2 worm cellular contexts compared by ENCODE assay signal in genomic region chrIII:13518437-13518836, ce11.
TF ChIP-seq lines count a peak whose summit lies in the region.

No protein-coding gene starts in this region.

TF ChIP-seq in whole organism, L4 larva, 104 proteins besides CTCF, POLR2A, EP300 and RAD21:
- no peak for TF ChIP-seq nhr-111 (GFP tag; optimal IDR thresholded peaks at IDR 0.05; lab: Kevin White, UChicago)
- no peak for TF ChIP-seq pqm-1 (tag; optimal IDR thresholded peaks at IDR 0.05; lab: Kevin White, UChicago)
- TF ChIP-seq aha-1 (tag; lab: Kevin White, UChicago): no peak
- peak; percentile 80 for TF ChIP-seq set-16 (GFP tag; IDR thresholded peaks at IDR 0.05; lab: Robert Waterston, UW)
- no peak for TF ChIP-seq php-3 (GFP tag; IDR thresholded peaks at IDR 0.05; lab: Robert Waterston, UW)
- no peak for TF ChIP-seq nhr-10 (tag; optimal IDR thresholded peaks at IDR 0.05; lab: Kevin White, UChicago)

TF ChIP-seq in whole organism, young adult, 124 proteins besides CTCF, POLR2A, EP300 and RAD21:
- TF ChIP-seq snpc-4 (GFP tag; optimal IDR thresholded peaks at IDR 0.05; lab: Kevin White, UChicago) (no peak), snpc-4 (tag; optimal IDR thresholded peaks at IDR 0.05; lab: Kevin White, UChicago) (no peak), F39B2.1 (GFP tag; IDR thresholded peaks at IDR 0.05; lab: Robert Waterston, UW) (no peak), F55B11.4 (tag; optimal IDR thresholded peaks at IDR 0.05; lab: Kevin White, UChicago; ENCODE audit: borderline replicate concordance, insufficient read depth) (no peak), sptf-2 (GFP tag; optimal IDR thresholded peaks at IDR 0.05; lab: Kevin White, UChicago) (no peak), gei-17 (GFP tag; optimal IDR thresholded peaks at IDR 0.05; lab: Kevin White, UChicago) (no peak), egrh-3 (GFP tag; IDR thresholded peaks at IDR 0.05; lab: Robert Waterston, UW) (peak; percentile 41; the same call in 1 of the 2 replicates), B0019.2 (GFP tag; conservative IDR thresholded peaks at IDR 0.05; lab: Robert Waterston, UW) (no peak), ztf-6 (GFP tag; IDR thresholded peaks at IDR 0.05; lab: Robert Waterston, UW) (no peak), nfya-2 (GFP tag; IDR thresholded peaks at IDR 0.05; lab: Robert Waterston, UW) (no peak), ceh-91 (GFP tag; IDR thresholded peaks at IDR 0.05; lab: Robert Waterston, UW) (no peak), let-607 (tag; optimal IDR thresholded peaks at IDR 0.05; lab: Kevin White, UChicago) (no peak), rec-8 (tag; optimal IDR thresholded peaks at IDR 0.05; lab: Kevin White, UChicago) (no peak), somi-1 (GFP tag; optimal IDR thresholded peaks at IDR 0.05; lab: Kevin White, UChicago) (no peak), hlh-12 (tag; optimal IDR thresholded peaks at IDR 0.05; lab: Kevin White, UChicago) (no peak), F52B5.7 (tag; optimal IDR thresholded peaks at IDR 0.05; lab: Kevin White, UChicago) (no peak), zfh-2 (GFP tag; conservative IDR thresholded peaks at IDR 0.05; lab: Robert Waterston, UW) (peak; percentile 56), madf-6 (GFP tag; IDR thresholded peaks at IDR 0.05; lab: Robert Waterston, UW) (no peak), Y53G8AR.9 (GFP tag; conservative IDR thresholded peaks at IDR 0.05; lab: Robert Waterston, UW) (no peak), bed-1 (GFP tag; IDR thresholded peaks at IDR 0.05; lab: Robert Waterston, UW) (0 out of 2 replicates have a peak, but pooled peaks have one; percentile 51)
